Fruit fly (Drosophila melanogaster): ENCODE data around the gene CG7560.
A peak's percentile ranks its signal among the peaks of the same experiment; 100 is the strongest.

Gene CG7560

DNA sequence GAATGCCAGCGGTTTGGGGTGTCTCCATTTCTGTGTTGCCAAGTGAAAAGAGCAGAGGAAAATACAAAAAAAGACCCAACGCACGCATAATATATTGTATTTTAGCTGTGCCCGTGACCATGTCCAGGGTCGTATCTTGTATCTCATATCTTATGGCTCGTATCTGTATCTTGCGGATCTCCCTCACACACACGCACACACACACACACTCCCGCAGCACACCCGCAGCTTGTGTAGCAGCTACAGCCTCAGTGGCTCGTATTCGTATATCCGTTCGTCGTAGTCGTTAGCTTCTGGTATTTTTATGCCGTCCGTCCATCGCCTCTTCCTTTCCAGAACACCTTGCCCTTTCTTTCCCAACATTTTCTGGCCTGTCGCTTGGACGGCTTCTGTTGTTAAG lies 40.7 kb upstream of the CG7560 start (continued):
- TF ChIP-seq exex (tag; optimal IDR thresholded peaks at IDR 0.05) (no peak), CG11398 (GFP tag; optimal IDR thresholded peaks at IDR 0.05) (no peak), ara (GFP tag; IDR thresholded peaks at IDR 0.05) (0 out of 2 replicates have a peak, but pooled peaks have one; percentile 15), CG12236 (GFP tag; optimal IDR thresholded peaks at IDR 0.05) (no peak), ac (GFP tag; optimal IDR thresholded peaks at IDR 0.05) (no peak), Ravus (GFP tag; IDR thresholded peaks at IDR 0.05) (no peak), CG2199 (GFP tag; IDR thresholded peaks at IDR 0.05) (peak; percentile 66; the same call in 2 of the 3 replicates), knrl (GFP tag; IDR thresholded peaks at IDR 0.05; ENCODE audit: partially characterized antibody) (no peak), HmgD (GFP tag; optimal IDR thresholded peaks at IDR 0.05) (no peak), CG10543 (GFP tag; optimal IDR thresholded peaks at IDR 0.05) (peak; percentile 45), pros (GFP tag; optimal IDR thresholded peaks at IDR 0.05) (peak; percentile 65), CG34422 (GFP tag; IDR thresholded peaks at IDR 0.05) (no peak), Dip2 (GFP tag; IDR thresholded peaks at IDR 0.05) (no peak), NC2β (GFP tag; optimal IDR thresholded peaks at IDR 0.05) (no peak), grn (GFP tag; optimal IDR thresholded peaks at IDR 0.05) (peak; percentile 99), Xrp1 (GFP tag; IDR thresholded peaks at IDR 0.05) (no peak), da (GFP tag; optimal IDR thresholded peaks at IDR 0.05) (peak; percentile 9), HHEX (GFP tag; optimal IDR thresholded peaks at IDR 0.05) (peak; percentile 8), CG8089 (GFP tag; optimal IDR thresholded peaks at IDR 0.05) (no peak), odd (GFP tag; optimal IDR thresholded peaks at IDR 0.05) (peak; percentile 45), kni (GFP tag; optimal IDR thresholded peaks at IDR 0.05) (peak; percentile 91), prd (optimal IDR thresholded peaks at IDR 0.05) (no peak), prd (GFP tag; IDR thresholded peaks at IDR 0.05) (no peak), CG13624 (GFP tag; optimal IDR thresholded peaks at IDR 0.05) (no peak), Hmr (GFP tag; optimal IDR thresholded peaks at IDR 0.05) (peak; percentile 17), Doc3 (GFP tag; IDR thresholded peaks at IDR 0.05; ENCODE audit: partially characterized antibody) (no peak), bowl (GFP tag; IDR thresholded peaks at IDR 0.05) (peak; percentile 10; the same call in 1 of the 2 replicates), sug (tag; optimal IDR thresholded peaks at IDR 0.05) (peak; percentile 1), Chrac-16 (GFP tag; optimal IDR thresholded peaks at IDR 0.05) (no peak), abd-A (tag; optimal IDR thresholded peaks at IDR 0.05) (peak; percentile 77), Gug (GFP tag; IDR thresholded peaks at IDR 0.05) (no peak), sisA (GFP tag; IDR thresholded peaks at IDR 0.05) (no peak), E2f2 (GFP tag; IDR thresholded peaks at IDR 0.05) (no peak), Fer1 (GFP tag; optimal IDR thresholded peaks at IDR 0.05) (peak; percentile 3), CG12942 (GFP tag; optimal IDR thresholded peaks at IDR 0.05) (no peak), CG3847 (GFP tag; IDR thresholded peaks at IDR 0.05) (0 out of 2 replicates have a peak, but pooled peaks have one; percentile 5), CG2875 (GFP tag; optimal IDR thresholded peaks at IDR 0.05) (no peak), sr (GFP tag; IDR thresholded peaks at IDR 0.05) (no peak), bcd (GFP tag; optimal IDR thresholded peaks at IDR 0.05) (no peak), CG31224 (GFP tag; IDR thresholded peaks at IDR 0.05) (no peak), bsh (GFP tag; optimal IDR thresholded peaks at IDR 0.05) (no peak), CG5953 (GFP tag; IDR thresholded peaks at IDR 0.05) (no peak), phol (tag; optimal IDR thresholded peaks at IDR 0.05) (no peak), sens (GFP tag) (no peak), CG13894 (tag; optimal IDR thresholded peaks at IDR 0.05) (peak; percentile 75), chinmo (GFP tag; IDR thresholded peaks at IDR 0.05; ENCODE audit: partially characterized antibody) (0 out of 4 replicates have a peak, but pooled peaks have one; percentile 51), Nf-YC (tag; optimal IDR thresholded peaks at IDR 0.05) (peak; percentile 13), CG34376 (GFP tag; optimal IDR thresholded peaks at IDR 0.05) (no peak), CG15269 (tag; optimal IDR thresholded peaks at IDR 0.05) (peak; percentile 15), Hr78 (GFP tag; optimal IDR thresholded peaks at IDR 0.05) (peak in 1 of 2 experiments; percentile 9), CG30403 (GFP tag; optimal IDR thresholded peaks at IDR 0.05) (no peak)
